Fruit fly (Drosophila melanogaster): ENCODE data around the gene CG14054.

The CG14054 gene

dm6 chrX:2088798-2089197, 22.6 kb upstream of the CG14054 start:
- TF ChIP-seq CG11617 (GFP tag; optimal IDR thresholded peaks at IDR 0.05) (no peak), bab1 (GFP tag; optimal IDR thresholded peaks at IDR 0.05) (no peak), Mnt (GFP tag; optimal IDR thresholded peaks at IDR 0.05) (no peak), CG14711 (tag; optimal IDR thresholded peaks at IDR 0.05) (no peak), Hr96 (GFP tag; optimal IDR thresholded peaks at IDR 0.05) (no peak), CG7101 (tag; optimal IDR thresholded peaks at IDR 0.05) (no peak), CG33017 (tag; optimal IDR thresholded peaks at IDR 0.05) (no peak), tj (GFP tag; optimal IDR thresholded peaks at IDR 0.05) (no peak), Clk (GFP tag; optimal IDR thresholded peaks at IDR 0.05) (no peak), cic (GFP tag; optimal IDR thresholded peaks at IDR 0.05) (no peak), pad (GFP tag; optimal IDR thresholded peaks at IDR 0.05) (no peak), kay (GFP tag; ENCODE audit: borderline replicate concordance) (no peak), toe (GFP tag; optimal IDR thresholded peaks at IDR 0.05) (no peak), ovo (GFP tag; optimal IDR thresholded peaks at IDR 0.05) (no peak), CG5204 (GFP tag; optimal IDR thresholded peaks at IDR 0.05) (no peak), Crg-1 (GFP tag; optimal IDR thresholded peaks at IDR 0.05) (no peak)

DNA sequence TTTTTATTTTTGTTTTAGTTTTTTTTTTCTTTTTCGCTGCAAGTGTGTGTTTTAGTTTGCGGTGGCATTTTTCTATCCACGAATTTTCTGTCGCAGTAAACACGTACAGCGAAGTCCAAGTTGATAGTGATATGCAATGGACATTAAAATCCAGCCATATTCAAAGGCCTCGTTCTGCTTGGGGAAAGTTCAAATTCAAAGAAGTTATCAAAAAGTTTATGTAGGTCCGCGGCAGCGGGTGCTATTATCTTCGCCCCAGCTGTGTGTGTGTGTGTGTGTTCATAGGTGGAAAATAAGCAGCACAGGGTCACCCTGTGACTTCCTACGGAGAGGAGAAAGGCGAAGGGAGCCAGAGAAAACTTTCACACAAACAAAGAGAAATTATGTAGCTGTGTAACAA, 21.3 kb upstream of the CG14054 start:
- no peak for TF ChIP-seq toe (GFP tag; optimal IDR thresholded peaks at IDR 0.05)
- TF ChIP-seq tj (GFP tag; optimal IDR thresholded peaks at IDR 0.05): peak; percentile 16

DNA sequence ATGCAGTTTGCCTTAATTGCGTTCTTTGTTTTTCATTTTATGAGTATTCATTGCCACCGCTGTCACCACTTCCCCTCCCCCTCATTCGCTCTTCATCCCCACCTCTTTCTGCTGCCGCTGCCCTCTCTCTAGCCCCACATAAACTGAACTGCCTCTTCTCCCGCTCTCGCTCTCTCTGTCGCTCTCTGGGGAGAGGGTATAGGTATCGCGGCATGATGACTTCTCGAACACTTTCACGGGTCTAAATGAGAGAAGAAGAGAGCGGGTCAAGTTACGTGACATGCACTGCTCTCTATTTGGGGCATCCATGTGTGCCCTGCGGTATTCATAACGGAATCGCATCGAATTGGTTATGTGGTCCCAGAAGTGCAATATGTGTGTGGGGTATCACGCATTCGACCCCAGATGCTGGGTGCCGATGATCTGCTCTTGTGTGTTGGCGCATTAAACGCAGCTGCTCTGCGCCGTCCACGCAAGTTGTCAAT, 17.6 kb upstream of the CG14054 start:
- TF ChIP-seq Crg-1 (GFP tag; optimal IDR thresholded peaks at IDR 0.05) (peak; percentile 30), bab1 (GFP tag; optimal IDR thresholded peaks at IDR 0.05) (peak; percentile 1), CG14711 (tag; optimal IDR thresholded peaks at IDR 0.05) (peak; percentile 9), Clk (GFP tag; optimal IDR thresholded peaks at IDR 0.05) (no peak), toe (GFP tag; optimal IDR thresholded peaks at IDR 0.05) (no peak), CG11617 (GFP tag; optimal IDR thresholded peaks at IDR 0.05) (no peak), CG7101 (tag; optimal IDR thresholded peaks at IDR 0.05) (peak; percentile 48), kay (GFP tag; ENCODE audit: borderline replicate concordance) (no peak), Mnt (GFP tag; optimal IDR thresholded peaks at IDR 0.05) (peak; percentile 53), CG1620 (GFP tag; optimal IDR thresholded peaks at IDR 0.05) (no peak), tj (GFP tag; optimal IDR thresholded peaks at IDR 0.05) (peak; percentile 89), ovo (GFP tag; optimal IDR thresholded peaks at IDR 0.05) (peak; percentile 45), CG5204 (GFP tag; optimal IDR thresholded peaks at IDR 0.05) (no peak), CG33017 (tag; optimal IDR thresholded peaks at IDR 0.05) (no peak), Hr96 (GFP tag; optimal IDR thresholded peaks at IDR 0.05) (no peak), pad (GFP tag; optimal IDR thresholded peaks at IDR 0.05) (no peak), cic (GFP tag; optimal IDR thresholded peaks at IDR 0.05) (no peak), cnc (optimal IDR thresholded peaks at IDR 0.05) (no peak), CG12768 (GFP tag; optimal IDR thresholded peaks at IDR 0.05) (no peak), CG7045 (GFP tag; optimal IDR thresholded peaks at IDR 0.05) (no peak)

- TF ChIP-seq cnc (optimal IDR thresholded peaks at IDR 0.05) (no peak), ovo (GFP tag; optimal IDR thresholded peaks at IDR 0.05) (no peak), CG7045 (GFP tag; optimal IDR thresholded peaks at IDR 0.05) (peak; percentile 39), CG11617 (GFP tag; optimal IDR thresholded peaks at IDR 0.05) (peak; percentile 25), Mnt (GFP tag; optimal IDR thresholded peaks at IDR 0.05) (peak; percentile 45), CG33017 (tag; optimal IDR thresholded peaks at IDR 0.05) (peak; percentile 83), CG1620 (GFP tag; optimal IDR thresholded peaks at IDR 0.05) (peak; percentile 22), bab1 (GFP tag; optimal IDR thresholded peaks at IDR 0.05) (peak; percentile 81), CG14711 (tag; optimal IDR thresholded peaks at IDR 0.05) (peak; percentile 85), Crg-1 (GFP tag; optimal IDR thresholded peaks at IDR 0.05) (peak; percentile 20), Clk (GFP tag; optimal IDR thresholded peaks at IDR 0.05) (no peak), tj (GFP tag; optimal IDR thresholded peaks at IDR 0.05) (no peak), CG12768 (GFP tag; optimal IDR thresholded peaks at IDR 0.05) (peak; percentile 51), pad (GFP tag; optimal IDR thresholded peaks at IDR 0.05) (peak; percentile 47), kay (GFP tag; ENCODE audit: borderline replicate concordance) (no peak), Hr96 (GFP tag; optimal IDR thresholded peaks at IDR 0.05) (peak; percentile 68), CG5204 (GFP tag; optimal IDR thresholded peaks at IDR 0.05) (no peak), CG7101 (tag; optimal IDR thresholded peaks at IDR 0.05) (peak; percentile 88), toe (GFP tag; optimal IDR thresholded peaks at IDR 0.05) (peak; percentile 14), cic (GFP tag; optimal IDR thresholded peaks at IDR 0.05) (no peak)
Measured at dm6 chrX:2083109-2083508, 16.9 kb upstream of the CG14054 start.

- TF ChIP-seq CG1620 (GFP tag; optimal IDR thresholded peaks at IDR 0.05) (no peak), cnc (optimal IDR thresholded peaks at IDR 0.05) (no peak), CG14711 (tag; optimal IDR thresholded peaks at IDR 0.05) (no peak), CG12768 (GFP tag; optimal IDR thresholded peaks at IDR 0.05) (no peak)
Measured at dm6 chrX:2081848-2082365, 15.7 kb upstream of the CG14054 start.

DNA sequence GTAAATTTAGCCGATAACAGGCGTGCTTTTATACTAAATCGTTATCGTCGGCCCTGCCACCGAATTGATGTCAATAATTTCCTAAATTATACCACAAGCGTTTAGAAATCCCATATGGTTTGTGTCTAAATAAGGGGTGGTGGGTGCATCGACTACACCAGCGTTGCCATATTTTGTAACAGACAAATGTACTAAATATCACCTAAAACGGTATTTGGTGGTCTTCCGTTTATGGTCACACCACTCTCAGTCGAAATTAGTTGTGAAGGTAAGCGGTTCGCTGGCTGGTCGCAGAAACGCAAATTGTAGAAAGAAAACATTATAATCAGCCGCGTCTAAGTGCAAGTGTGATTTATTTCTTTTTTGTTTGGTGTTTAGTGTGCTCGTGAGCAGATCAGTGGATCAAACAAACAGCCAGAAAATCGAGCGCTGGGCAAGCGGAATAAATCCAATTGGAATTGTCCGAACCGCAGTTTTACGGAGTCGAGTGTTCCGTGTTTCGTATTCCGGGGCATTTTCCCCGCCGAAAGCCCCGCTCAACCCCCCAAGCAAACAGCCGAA, 14.3 kb upstream of the CG14054 start, which contains the start of the genes CG16903 and Unc-76:
Gene CG16903, minus strand, starts transcription at position 39 of the 561 bp plus-strand sequence.
Gene Unc-76, plus strand, starts transcription at position 244 of the 561 bp plus-strand sequence.
- peak; percentile 64 for TF ChIP-seq ovo (GFP tag; optimal IDR thresholded peaks at IDR 0.05)
- TF ChIP-seq CG33017 (tag; optimal IDR thresholded peaks at IDR 0.05): no peak
- no peak for TF ChIP-seq cnc (optimal IDR thresholded peaks at IDR 0.05)
- no peak for TF ChIP-seq Crg-1 (GFP tag; optimal IDR thresholded peaks at IDR 0.05)
- no peak for TF ChIP-seq CG12768 (GFP tag; optimal IDR thresholded peaks at IDR 0.05)
- TF ChIP-seq cic (GFP tag; optimal IDR thresholded peaks at IDR 0.05): peak; percentile 69
- peak; percentile 74 for TF ChIP-seq CG11617 (GFP tag; optimal IDR thresholded peaks at IDR 0.05)
- TF ChIP-seq kay (GFP tag; ENCODE audit: borderline replicate concordance): no peak
- TF ChIP-seq CG14711 (tag; optimal IDR thresholded peaks at IDR 0.05): peak; percentile 54
- TF ChIP-seq pad (GFP tag; optimal IDR thresholded peaks at IDR 0.05): peak; percentile 55
- TF ChIP-seq CG1620 (GFP tag; optimal IDR thresholded peaks at IDR 0.05): peak; percentile 54
- TF ChIP-seq CG5204 (GFP tag; optimal IDR thresholded peaks at IDR 0.05): no peak
- peak; percentile 54 for TF ChIP-seq tj (GFP tag; optimal IDR thresholded peaks at IDR 0.05)
- no peak for TF ChIP-seq Hr96 (GFP tag; optimal IDR thresholded peaks at IDR 0.05)
- no peak for TF ChIP-seq Clk (GFP tag; optimal IDR thresholded peaks at IDR 0.05)
- peak; percentile 73 for TF ChIP-seq CG7101 (tag; optimal IDR thresholded peaks at IDR 0.05)
- TF ChIP-seq bab1 (GFP tag; optimal IDR thresholded peaks at IDR 0.05): peak; percentile 94
- no peak for TF ChIP-seq CG7045 (GFP tag; optimal IDR thresholded peaks at IDR 0.05)
- no peak for TF ChIP-seq toe (GFP tag; optimal IDR thresholded peaks at IDR 0.05)
- TF ChIP-seq Mnt (GFP tag; optimal IDR thresholded peaks at IDR 0.05): peak; percentile 90

Data from whole organism, adult.